Fruit fly (Drosophila melanogaster): ENCODE results near the gene CG33648.

DNA sequence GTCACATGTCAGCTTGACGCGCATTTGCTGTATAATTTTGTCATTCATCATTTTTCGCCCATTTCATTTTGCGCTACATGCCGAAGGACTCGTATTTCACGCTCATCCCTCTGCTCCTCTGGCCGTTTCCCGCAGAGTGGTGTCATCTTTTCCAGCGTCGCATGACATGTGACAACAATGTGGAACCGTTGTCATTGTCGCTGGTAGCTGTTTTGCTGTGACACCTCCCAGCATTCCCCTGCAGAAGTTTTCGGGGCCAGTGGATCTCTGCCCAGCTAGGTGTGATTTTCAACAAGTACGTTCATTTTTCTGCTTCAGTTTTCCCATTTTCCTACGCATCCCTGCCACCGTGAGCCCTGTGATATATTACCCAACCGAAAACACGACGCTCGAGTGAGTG is 6.8 kb upstream of the CG33648 start:
- TF ChIP-seq Hey (tag; optimal IDR thresholded peaks at IDR 0.05) (no peak), br (optimal IDR thresholded peaks at IDR 0.05) (no peak), CG30020 (tag; optimal IDR thresholded peaks at IDR 0.05) (no peak), tio (GFP tag; optimal IDR thresholded peaks at IDR 0.05) (no peak), jing (GFP tag; optimal IDR thresholded peaks at IDR 0.05) (no peak), CG31365 (tag; optimal IDR thresholded peaks at IDR 0.05) (no peak), CG11093 (GFP tag; IDR thresholded peaks at IDR 0.05) (no peak), NC2β (GFP tag; optimal IDR thresholded peaks at IDR 0.05) (no peak), corto (GFP tag; optimal IDR thresholded peaks at IDR 0.05) (no peak), Blimp-1 (GFP tag; optimal IDR thresholded peaks at IDR 0.05) (no peak), CG8281 (tag; optimal IDR thresholded peaks at IDR 0.05) (no peak), TFAM (GFP tag; optimal IDR thresholded peaks at IDR 0.05) (no peak)

All from whole organism, embryonic.